Fruit fly (Drosophila melanogaster) whole organism, prepupa: Measurements from ENCODE around the gene CG3526.

Source experiments
- CG11294 ChIP-seq: fragments of 200-800 bp; sonication (Bioruptor generic); IDR thresholded peaks from 2 replicates; pipeline ENCODE4 v1.3.6; 2022; ENCODE audit warnings: missing biosample characterization, missing genetic modification characterization
- CG11902 ChIP-seq: fragments of 200-800 bp; sonication (Bioruptor generic); optimal IDR thresholded peaks from 3 replicates; lab custom pipeline; 2016; ENCODE audit warnings: missing biosample characterization, missing genetic modification characterization
- CG15336 ChIP-seq: fragments of 200-800 bp; sonication (Bioruptor generic); IDR thresholded peaks from 2 replicates; pipeline ENCODE4 v1.3.6; 2022; ENCODE audit warnings: missing biosample characterization, missing genetic modification characterization
- CG16779 ChIP-seq: fragments of 200-800 bp; sonication (Bioruptor generic); optimal IDR thresholded peaks from 3 replicates; lab custom pipeline; 2017; ENCODE audit warnings: missing biosample characterization, mild to moderate bottlenecking, missing genetic modification characterization
- CG31627 ChIP-seq: fragments of 200-800 bp; sonication (Bioruptor generic); optimal IDR thresholded peaks from 3 replicates; lab custom pipeline; 2016; ENCODE audit warnings: missing biosample characterization, missing genetic modification characterization
- CG32006 ChIP-seq: fragments of 200-800 bp; sonication (Bioruptor generic); optimal IDR thresholded peaks from 3 replicates; lab custom pipeline; 2017; ENCODE audit warnings: missing biosample characterization, mild to moderate bottlenecking, missing genetic modification characterization
- CG34406 ChIP-seq: fragments of 200-800 bp; sonication (Bioruptor generic); optimal IDR thresholded peaks from 3 replicates; lab custom pipeline; 2016; ENCODE audit warnings: missing biosample characterization, missing genetic modification characterization
- CG3919 ChIP-seq: fragments of 200-800 bp; sonication (Bioruptor generic); optimal IDR thresholded peaks from 3 replicates; lab custom pipeline; 2016; ENCODE audit warnings: missing biosample characterization, missing genetic modification characterization
- CG4318 ChIP-seq: fragments of 200-800 bp; sonication (Bioruptor generic); optimal IDR thresholded peaks from 3 replicates; lab custom pipeline; 2017; ENCODE audit warnings: missing biosample characterization, mild to moderate bottlenecking, missing genetic modification characterization
- CG6163 ChIP-seq: fragments of 200-800 bp; sonication (Bioruptor generic); IDR thresholded peaks from 3 replicates; pipeline ENCODE4 v1.3.6; 2022; ENCODE audit warnings: missing biosample characterization, missing genetic modification characterization
- CG6276 ChIP-seq: fragments of 200-800 bp; sonication (Bioruptor generic); optimal IDR thresholded peaks from 2 replicates; lab custom pipeline; 2017; ENCODE audit warnings: missing biosample characterization, mild to moderate bottlenecking, missing genetic modification characterization
- CG6792 ChIP-seq: fragments of 200-800 bp; sonication (Bioruptor generic); optimal IDR thresholded peaks from 3 replicates; lab custom pipeline; 2016; ENCODE audit warnings: missing biosample characterization, missing genetic modification characterization
- CG6808 ChIP-seq: fragments of 200-800 bp; sonication (Bioruptor generic); optimal IDR thresholded peaks from 3 replicates; lab custom pipeline; 2017; ENCODE audit warnings: missing biosample characterization, missing genetic modification characterization, mild to moderate bottlenecking, moderate library complexity, missing genetic modification reagents
- CG6854 ChIP-seq: fragments of 200-800 bp; sonication (Bioruptor generic); optimal IDR thresholded peaks from 2 replicates; lab custom pipeline; 2017; ENCODE audit warnings: missing biosample characterization, mild to moderate bottlenecking, missing genetic modification characterization
- CG7368 ChIP-seq: fragments of 200-800 bp; sonication (Bioruptor generic); optimal IDR thresholded peaks from 3 replicates; lab custom pipeline; 2016; ENCODE audit warnings: missing biosample characterization, missing genetic modification characterization
- CG9139 ChIP-seq: fragments of 200-800 bp; sonication (Bioruptor generic); optimal IDR thresholded peaks from 3 replicates; lab custom pipeline; 2017; ENCODE audit warnings: missing biosample characterization, mild to moderate bottlenecking, missing genetic modification characterization
- Eip75B ChIP-seq: fragments of 200-800 bp; sonication (Bioruptor generic); optimal IDR thresholded peaks from 3 replicates; lab custom pipeline; 2016; ENCODE audit warnings: missing biosample characterization, missing genetic modification characterization
- Eip78C ChIP-seq: fragments of 200-800 bp; sonication (Bioruptor generic); peaks from one replicate; lab custom pipeline; 2016; ENCODE audit warnings: missing biosample characterization, missing genetic modification characterization
- Ets96B ChIP-seq: fragments of 200-800 bp; optimal IDR thresholded peaks from 2 replicates; lab custom pipeline; 2019; ENCODE audit warnings: missing biosample characterization, mild to moderate bottlenecking, missing genetic modification characterization, moderate library complexity
- Gug ChIP-seq: fragments of 200-800 bp; sonication (Bioruptor generic); IDR thresholded peaks from 2 replicates; pipeline ENCODE4 v1.3.6; 2022; ENCODE audit warnings: missing biosample characterization, missing genetic modification characterization
- Hr38 ChIP-seq: sonication (Bioruptor generic); optimal IDR thresholded peaks from 2 replicates; lab custom pipeline; 2016; ENCODE audit warnings: missing biosample characterization, missing genetic modification characterization
- Hr39 ChIP-seq: fragments of 200-800 bp; sonication (Bioruptor generic); optimal IDR thresholded peaks from 2 replicates; lab custom pipeline; 2016; ENCODE audit warnings: missing biosample characterization, missing genetic modification characterization
- Lpt ChIP-seq: fragments of 200-800 bp; sonication (Bioruptor generic); optimal IDR thresholded peaks from 3 replicates; lab custom pipeline; 2016; ENCODE audit warnings: missing biosample characterization, missing genetic modification characterization
- OdsH ChIP-seq: fragments of 200-800 bp; sonication (Bioruptor generic); optimal IDR thresholded peaks from 3 replicates; lab custom pipeline; 2016; ENCODE audit warnings: missing biosample characterization, missing genetic modification characterization
- Smox ChIP-seq: fragments of 200-800 bp; sonication (Bioruptor generic); optimal IDR thresholded peaks from 3 replicates; lab custom pipeline; 2016; ENCODE audit warnings: missing biosample characterization, missing genetic modification characterization
- Sox102F ChIP-seq: fragments of 200-800 bp; sonication (Bioruptor generic); optimal IDR thresholded peaks from 2 replicates; lab custom pipeline; 2016; ENCODE audit warnings: missing biosample characterization, mild to moderate bottlenecking, missing genetic modification characterization
- Sox14 ChIP-seq: fragments of 200-800 bp; sonication (Bioruptor generic); optimal IDR thresholded peaks from 3 replicates; lab custom pipeline; 2016; ENCODE audit warnings: missing biosample characterization, missing genetic modification characterization
- Sox15 ChIP-seq: fragments of 200-800 bp; sonication (Bioruptor generic); optimal IDR thresholded peaks from 3 replicates; lab custom pipeline; 2016; ENCODE audit warnings: missing biosample characterization, missing genetic modification characterization
- achi ChIP-seq: fragments of 200-800 bp; sonication (Bioruptor generic); optimal IDR thresholded peaks from 3 replicates; lab custom pipeline; 2016; ENCODE audit warnings: missing biosample characterization, missing genetic modification characterization
- cyc ChIP-seq: fragments of 200-800 bp; sonication (Bioruptor generic); optimal IDR thresholded peaks from 3 replicates; lab custom pipeline; 2016; ENCODE audit warnings: missing biosample characterization, missing genetic modification characterization
- dac ChIP-seq: fragments of 200-800 bp; sonication (Bioruptor generic); optimal IDR thresholded peaks from 2 replicates; lab custom pipeline; 2017; ENCODE audit warnings: missing biosample characterization, mild to moderate bottlenecking, missing genetic modification characterization
- dsx ChIP-seq: fragments of 200-800 bp; optimal IDR thresholded peaks from 3 replicates; lab custom pipeline; 2019; ENCODE audit warnings: missing biosample characterization, mild to moderate bottlenecking, missing genetic modification characterization, moderate library complexity; ENCODE audit not compliant: poor library complexity, severe bottlenecking
- eg ChIP-seq: fragments of 200-800 bp; sonication (Bioruptor generic); IDR thresholded peaks from 3 replicates; pipeline ENCODE4 v1.3.6; 2022; ENCODE audit warnings: missing biosample characterization, missing genetic modification characterization
- esn ChIP-seq: fragments of 200-800 bp; sonication (Bioruptor generic); optimal IDR thresholded peaks from 2 replicates; lab custom pipeline; 2016; ENCODE audit warnings: missing biosample characterization, mild to moderate bottlenecking, missing genetic modification characterization, moderate library complexity
- fd85E ChIP-seq: fragments of 200-800 bp; sonication (Bioruptor generic); optimal IDR thresholded peaks from 3 replicates; lab custom pipeline; 2016; ENCODE audit warnings: missing biosample characterization, missing genetic modification characterization
- fkh ChIP-seq: fragments of 200-800 bp; sonication (Bioruptor generic); optimal IDR thresholded peaks from 3 replicates; lab custom pipeline; 2017; ENCODE audit warnings: missing biosample characterization, mild to moderate bottlenecking, missing genetic modification characterization, moderate library complexity
- lz ChIP-seq: fragments of 200-800 bp; sonication (Bioruptor generic); optimal IDR thresholded peaks from 3 replicates; lab custom pipeline; 2016; ENCODE audit warnings: missing biosample characterization, missing genetic modification characterization
- net ChIP-seq: fragments of 200-800 bp; sonication (Bioruptor generic); optimal IDR thresholded peaks from 3 replicates; lab custom pipeline; 2016; ENCODE audit warnings: missing biosample characterization, missing genetic modification characterization
- pdm3 ChIP-seq: fragments of 200-800 bp; sonication (Bioruptor generic); optimal IDR thresholded peaks from 3 replicates; lab custom pipeline; 2016; ENCODE audit warnings: missing biosample characterization, missing genetic modification characterization
- spab ChIP-seq: fragments of 200-800 bp; sonication (Bioruptor generic); optimal IDR thresholded peaks from 2 replicates; lab custom pipeline; 2017; ENCODE audit warnings: missing biosample characterization, mild to moderate bottlenecking, missing genetic modification characterization, missing genetic modification reagents
- ss ChIP-seq, 2 experiments: fragments of 200-800 bp; sonication (Bioruptor generic); optimal IDR thresholded peaks; 2 replicates in 1 of 2; 3 replicates in 1 of 2; lab custom pipeline; 2017 to 2018; ENCODE audit warnings: mild to moderate bottlenecking in 2 of 2, missing biosample characterization in 2 of 2, missing genetic modification characterization in 2 of 2, moderate library complexity in 1 of 2

The CG3526 gene

DNA sequence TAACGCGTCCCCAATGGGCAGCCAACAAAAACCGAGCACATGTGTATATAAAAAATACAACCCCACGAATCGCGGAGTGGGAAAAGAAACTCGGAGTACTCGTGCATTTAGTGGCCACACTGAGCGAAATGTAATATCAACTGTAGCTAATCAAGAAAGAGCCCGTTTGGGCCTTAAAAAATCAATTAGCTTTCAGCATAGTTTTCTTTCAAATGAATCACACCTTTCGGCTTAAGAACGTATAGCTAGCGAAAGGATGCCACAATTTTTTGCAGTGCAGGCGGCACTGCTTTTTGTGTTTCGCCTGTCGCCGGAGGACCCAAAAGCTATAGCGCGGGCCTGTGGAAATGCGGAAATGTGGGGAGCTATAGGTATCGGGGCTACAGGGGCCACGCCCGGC lies 29.6 kb upstream of the CG3526 start (continued):
- TF ChIP-seq Sox14 (peak; percentile 7), lz (GFP tag; lab: Kevin White, UChicago) (peak; percentile 14), Sox102F (GFP tag; lab: Kevin White, UChicago) (peak; percentile 19), CG11902 (GFP tag; lab: Kevin White, UChicago) (no peak), CG31627 (peak; percentile 33), CG7368 (GFP tag; lab: Kevin White, UChicago) (no peak), esn (GFP tag; lab: Kevin White, UChicago) (peak; percentile 27), CG9139 (GFP tag; lab: Kevin White, UChicago) (no peak), CG6808 (GFP tag; lab: Kevin White, UChicago) (no peak), CG6792 (peak; percentile 24), Gug (GFP tag; lab: Robert Waterston, UW) (no peak), CG32006 (peak; percentile 51), CG11294 (GFP tag; lab: Robert Waterston, UW) (no peak), Hr38 (GFP tag; lab: Kevin White, UChicago) (no peak), Eip75B (GFP tag; lab: Kevin White, UChicago) (no peak), Smox (GFP tag; lab: Kevin White, UChicago) (peak; percentile 11), Lpt (no peak)

DNA sequence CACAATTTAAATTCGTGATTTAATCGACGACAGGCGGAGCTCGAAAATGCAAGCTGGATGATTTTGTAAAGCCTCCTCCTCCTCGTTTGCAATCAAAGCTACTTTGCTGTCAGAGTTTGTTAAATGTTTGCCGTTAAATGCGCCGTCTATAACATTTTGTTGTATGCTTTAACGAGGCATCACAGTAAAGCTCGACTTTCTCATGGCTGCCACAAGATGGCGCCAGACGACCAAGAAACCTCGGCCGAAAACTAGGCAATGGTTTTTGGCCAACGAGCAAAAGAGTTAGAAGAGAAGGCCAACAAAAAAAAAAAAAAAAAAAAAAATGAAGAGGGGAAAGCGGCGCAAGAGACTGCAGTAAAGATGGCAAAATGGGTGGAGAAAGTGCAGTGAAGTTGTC lies 21.1 kb upstream of the CG3526 start:
- TF ChIP-seq eg (GFP tag; lab: Robert Waterston, UW) (0 out of 3 replicates have a peak, but pooled peaks have one; percentile 14), CG6163 (GFP tag; lab: Robert Waterston, UW) (no peak), Eip78C (peak; percentile 4)

DNA sequence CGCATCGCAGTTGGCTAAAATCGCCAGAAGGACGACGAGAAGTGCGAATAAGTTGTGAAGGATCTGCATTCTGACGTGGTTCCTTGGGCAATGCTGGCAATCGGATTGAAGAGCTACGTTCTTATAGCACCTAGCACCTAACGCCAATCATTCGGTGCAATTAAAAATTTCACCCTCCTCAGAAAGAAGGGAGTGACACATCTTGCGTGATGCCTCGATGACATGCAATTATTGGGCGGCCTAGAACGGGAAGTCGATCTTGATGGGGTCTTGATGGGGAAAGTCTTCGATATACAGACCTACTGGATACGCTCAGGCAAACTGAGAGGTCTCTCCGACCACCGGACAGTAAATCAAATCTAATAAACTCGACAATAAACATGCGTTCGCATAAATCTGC lies 17.8 kb upstream of the CG3526 start, which contains the start of gene CG14416:
Gene CG14416, minus strand, starts transcription at position 101 of the 400 bp plus-strand sequence.
- TF ChIP-seq ss (GFP tag; optimal IDR thresholded peaks at IDR 0.05; lab: Kevin White, UChicago) (no peak), CG34406 (GFP tag; lab: Kevin White, UChicago) (no peak), spab (GFP tag; lab: Kevin White, UChicago) (no peak)

DNA sequence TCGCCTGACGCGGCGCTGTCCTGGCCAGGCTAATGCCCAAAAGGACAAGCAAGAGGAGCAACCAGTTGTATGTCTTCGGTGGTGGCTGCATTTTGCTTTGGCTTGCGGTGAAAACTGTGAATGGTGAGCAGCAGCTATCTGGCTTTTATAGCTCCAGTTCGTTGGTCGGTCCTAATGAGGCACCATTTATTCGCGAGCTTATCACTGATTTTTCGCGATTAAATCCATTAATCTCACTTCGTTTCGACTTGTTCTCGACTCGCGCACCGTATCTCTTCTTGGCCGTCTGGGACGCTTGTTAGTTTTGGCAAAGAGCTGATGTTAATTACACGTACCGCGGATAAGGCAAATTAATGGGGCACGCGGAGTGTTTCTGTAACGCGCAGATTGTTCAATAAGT lies 14.1 kb upstream of the CG3526 start, which contains the start of gene CG14417:
Gene CG14417, minus strand, starts transcription at position 101 of the 400 bp plus-strand sequence.
- TF ChIP-seq achi (GFP tag; lab: Kevin White, UChicago) = no peak
- TF ChIP-seq CG9139 (GFP tag; lab: Kevin White, UChicago) = no peak
- no peak for TF ChIP-seq Eip75B (GFP tag; lab: Kevin White, UChicago)
- TF ChIP-seq fd85E = no peak
- TF ChIP-seq net (GFP tag; lab: Kevin White, UChicago) = no peak

DNA sequence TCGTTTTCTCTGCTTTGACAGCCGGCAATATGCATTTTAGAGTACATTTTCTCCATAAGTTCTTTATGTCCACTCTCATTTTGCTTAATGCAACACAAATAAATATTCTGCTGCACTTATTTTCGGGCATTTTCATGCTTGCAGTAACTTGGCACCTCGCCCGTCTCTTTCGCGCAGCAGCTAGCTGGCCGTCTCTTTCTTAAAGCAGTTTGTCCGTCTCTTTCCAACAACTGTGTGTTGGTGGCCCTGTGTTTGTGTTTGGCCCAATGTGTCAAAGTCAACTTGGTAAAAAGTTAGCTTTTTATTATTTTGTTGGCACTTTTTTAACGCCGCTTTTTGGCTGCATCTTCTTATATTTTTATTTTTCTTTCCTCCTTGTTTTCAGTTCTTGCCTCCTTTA lies 13.5 kb upstream of the CG3526 start:
- TF ChIP-seq CG4318 (GFP tag; lab: Kevin White, UChicago) = no peak
- no peak for TF ChIP-seq fkh (GFP tag; lab: Kevin White, UChicago)
- no peak for TF ChIP-seq Hr38 (GFP tag; lab: Kevin White, UChicago)
- TF ChIP-seq ss (GFP tag; optimal IDR thresholded peaks at IDR 0.05; lab: Kevin White, UChicago) = no peak
- no peak for TF ChIP-seq Hr39
- TF ChIP-seq CG11294 (GFP tag; lab: Robert Waterston, UW) = no peak
- TF ChIP-seq Ets96B (tag; lab: Kevin White, UChicago) = no peak
- no peak for TF ChIP-seq Sox15
- TF ChIP-seq achi (GFP tag; lab: Kevin White, UChicago) = no peak
- no peak for TF ChIP-seq CG11902 (GFP tag; lab: Kevin White, UChicago)
- TF ChIP-seq dsx (GFP tag; lab: Kevin White, UChicago) = no peak

DNA sequence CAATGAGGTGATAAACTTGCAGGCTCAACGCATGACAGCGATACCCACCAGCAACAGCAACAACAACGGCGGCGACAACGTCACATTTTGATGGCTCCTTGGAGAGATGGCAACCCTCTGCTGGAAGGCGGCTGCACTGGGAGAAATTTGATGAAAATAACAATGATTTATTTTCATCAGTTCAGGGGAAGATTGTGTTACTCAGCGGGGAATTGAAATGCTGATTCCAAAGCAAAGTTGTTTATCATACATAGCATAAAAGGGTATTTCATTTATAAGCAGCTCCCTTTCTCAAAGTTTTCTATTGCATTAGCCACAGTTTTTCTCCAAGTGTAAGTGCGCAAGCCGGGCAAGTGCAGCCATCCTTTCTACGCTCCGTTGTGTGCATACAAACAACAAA lies 9.9 kb upstream of the CG3526 start:
- TF ChIP-seq lz (GFP tag; lab: Kevin White, UChicago) (peak; percentile 22), CG3919 (GFP tag; lab: Kevin White, UChicago) (peak; percentile 38), net (GFP tag; lab: Kevin White, UChicago) (no peak), CG6854 (no peak), Sox14 (peak; percentile 10), Lpt (no peak), OdsH (peak; percentile 24), pdm3 (GFP tag; lab: Kevin White, UChicago) (peak; percentile 45), esn (GFP tag; lab: Kevin White, UChicago) (peak; percentile 4), CG6276 (GFP tag; lab: Kevin White, UChicago) (no peak), CG6163 (GFP tag; lab: Robert Waterston, UW) (no peak), Sox102F (GFP tag; lab: Kevin White, UChicago) (peak; percentile 9), CG32006 (peak; percentile 29), achi (GFP tag; lab: Kevin White, UChicago) (peak; percentile 19), cyc (GFP tag; lab: Kevin White, UChicago) (peak; percentile 18), CG16779 (tag; lab: Kevin White, UChicago) (no peak), dac (GFP tag; lab: Kevin White, UChicago) (no peak), CG31627 (peak; percentile 20), CG15336 (GFP tag; lab: Robert Waterston, UW) (peak; percentile 31; the same call in 1 of the 2 replicates)
